Fruit fly (Drosophila melanogaster) whole organism, embryonic: ENCODE results near the gene pygo.

ENCODE experiments used
- Ada2b ChIP-seq: fragments of 200-800 bp; sonication (Bioruptor generic); IDR thresholded peaks from 2 replicates; pipeline ENCODE4 v1.3.6; 2022; ENCODE audit warnings: missing biosample characterization, missing genetic modification characterization
- CG10321 ChIP-seq: fragments of 200-800 bp; sonication (Bioruptor generic); IDR thresholded peaks from 2 replicates; pipeline ENCODE4 v1.3.6; 2022; ENCODE audit warnings: missing biosample characterization, missing genetic modification characterization
- CG11085 ChIP-seq: fragments of 200-800 bp; sonication (Bioruptor generic); IDR thresholded peaks from 2 replicates; pipeline ENCODE4 v1.3.6; 2022; ENCODE audit warnings: missing biosample characterization, missing genetic modification characterization
- CG11696 ChIP-seq: fragments of 200-800 bp; sonication (Bioruptor generic); IDR thresholded peaks from 2 replicates; pipeline ENCODE4 v1.3.6; 2022; ENCODE audit warnings: missing biosample characterization, missing genetic modification characterization
- CG12104 ChIP-seq: fragments of 200-800 bp; sonication (Bioruptor generic); optimal IDR thresholded peaks from 3 replicates; lab custom pipeline; 2016; ENCODE audit warnings: missing biosample characterization, missing genetic modification characterization
- CG12659 ChIP-seq: fragments of 200-800 bp; sonication (Bioruptor generic); optimal IDR thresholded peaks from 3 replicates; lab custom pipeline; 2017; ENCODE audit warnings: mild to moderate bottlenecking, missing biosample characterization, missing genetic modification reagents, missing genetic modification characterization
- CG13624 ChIP-seq: fragments of 200-800 bp; sonication (Bioruptor generic); optimal IDR thresholded peaks from 2 replicates; lab custom pipeline; 2016; ENCODE audit warnings: missing biosample characterization, missing genetic modification characterization
- CG14860 ChIP-seq: fragments of 200-800 bp; sonication (Bioruptor generic); IDR thresholded peaks from 3 replicates; pipeline ENCODE4 v1.3.6; 2022; ENCODE audit warnings: missing biosample characterization, missing genetic modification characterization; ENCODE audit not compliant: partially characterized antibody
- CG1602 ChIP-seq: fragments of 200-800 bp; sonication (Bioruptor generic); optimal IDR thresholded peaks from 3 replicates; lab custom pipeline; 2016; ENCODE audit warnings: missing biosample characterization, missing genetic modification characterization
- CG16779 ChIP-seq: fragments of 200-800 bp; sonication (Bioruptor generic); IDR thresholded peaks from 2 replicates; pipeline ENCODE4 v1.3.6; 2022; ENCODE audit warnings: missing biosample characterization, missing genetic modification characterization
- CG18599 ChIP-seq: fragments of 200-800 bp; sonication (Bioruptor generic); optimal IDR thresholded peaks from 3 replicates; lab custom pipeline; 2017; ENCODE audit warnings: missing biosample characterization, missing genetic modification characterization, mild to moderate bottlenecking, moderate library complexity, missing genetic modification reagents
- CG2678 ChIP-seq: fragments of 200-800 bp; sonication (Bioruptor generic); optimal IDR thresholded peaks from 3 replicates; lab custom pipeline; 2019; ENCODE audit warnings: missing biosample characterization, mild to moderate bottlenecking, missing genetic modification characterization, moderate library complexity
- CG31441 ChIP-seq: fragments of 200-800 bp; sonication (Bioruptor generic); IDR thresholded peaks from 2 replicates; pipeline ENCODE4 v1.3.6; 2022; ENCODE audit warnings: missing biosample characterization, missing genetic modification characterization
- CG3995 ChIP-seq: fragments of 200-800 bp; sonication (Bioruptor generic); optimal IDR thresholded peaks from 3 replicates; lab custom pipeline; 2016; ENCODE audit warnings: missing biosample characterization, missing genetic modification characterization
- CG4328 ChIP-seq: fragments of 200-800 bp; sonication (Bioruptor generic); optimal IDR thresholded peaks from 3 replicates; lab custom pipeline; 2017; ENCODE audit warnings: missing biosample characterization, missing genetic modification reagents, missing genetic modification characterization
- CG4360 ChIP-seq: fragments of 200-800 bp; sonication (Bioruptor generic); IDR thresholded peaks from 2 replicates; pipeline ENCODE4 v1.3.6; 2022; ENCODE audit warnings: missing biosample characterization, missing genetic modification characterization
- CG4730 ChIP-seq: fragments of 200-800 bp; sonication (Bioruptor generic); IDR thresholded peaks from 2 replicates; pipeline ENCODE4 v1.3.6; 2022; ENCODE audit warnings: missing biosample characterization, missing genetic modification characterization
- CG6272 ChIP-seq: fragments of 200-800 bp; sonication (Bioruptor generic); IDR thresholded peaks from 2 replicates; pipeline ENCODE4 v1.3.6; 2022; ENCODE audit warnings: missing biosample characterization, missing genetic modification characterization
- CG8089 ChIP-seq: fragments of 200-800 bp; sonication (Bioruptor generic); optimal IDR thresholded peaks from 3 replicates; lab custom pipeline; 2016; ENCODE audit warnings: missing biosample characterization, missing genetic modification characterization
- CG8359 ChIP-seq: fragments of 200-800 bp; sonication (Bioruptor generic); optimal IDR thresholded peaks from 2 replicates; lab custom pipeline; 2017; ENCODE audit warnings: missing biosample characterization, mild to moderate bottlenecking, missing genetic modification characterization, borderline replicate concordance
- CG9437 ChIP-seq: fragments of 200-800 bp; sonication (Bioruptor generic); optimal IDR thresholded peaks from 2 replicates; lab custom pipeline; 2018; ENCODE audit warnings: missing biosample characterization, mild to moderate bottlenecking, missing genetic modification characterization
- Elba2 ChIP-seq: fragments of 200-800 bp; sonication (Bioruptor generic); optimal IDR thresholded peaks from 3 replicates; lab custom pipeline; 2016; ENCODE audit warnings: missing biosample characterization, missing genetic modification characterization
- Hr39 ChIP-seq: fragments of >200 bp; optimal IDR thresholded peaks from 2 replicates; lab custom pipeline; 2017
- Kr ChIP-seq: fragments of 200-800 bp; sonication (Bioruptor generic); optimal IDR thresholded peaks from 2 replicates; lab custom pipeline; 2017; ENCODE audit warnings: missing biosample characterization, mild to moderate bottlenecking, missing genetic modification characterization
- NC2α ChIP-seq: fragments of 200-800 bp; sonication (Bioruptor generic); optimal IDR thresholded peaks from 2 replicates; lab custom pipeline; 2016; ENCODE audit warnings: missing biosample characterization, missing genetic modification characterization
- NFAT ChIP-seq: fragments of 200-800 bp; sonication (Bioruptor generic); IDR thresholded peaks from 2 replicates; pipeline ENCODE4 v1.3.6; 2022; ENCODE audit warnings: missing biosample characterization, missing genetic modification characterization
- Neu2 ChIP-seq: fragments of 200-800 bp; sonication (Bioruptor generic); optimal IDR thresholded peaks from 3 replicates; lab custom pipeline; 2016; ENCODE audit warnings: missing biosample characterization, missing genetic modification characterization, borderline replicate concordance
- Sin3A ChIP-seq: fragments of >200 bp; optimal IDR thresholded peaks from 2 replicates; lab custom pipeline; 2018
- Six4 ChIP-seq: fragments of 200-800 bp; sonication (Bioruptor generic); optimal IDR thresholded peaks from 2 replicates; lab custom pipeline; 2016; ENCODE audit warnings: missing biosample characterization, missing genetic modification characterization
- Tbp ChIP-seq: fragments of >200 bp; optimal IDR thresholded peaks from 2 replicates; lab custom pipeline; 2018; ENCODE audit warnings: missing biosample characterization, missing genetic modification characterization
- cato ChIP-seq: fragments of 200-800 bp; sonication (Bioruptor generic); optimal IDR thresholded peaks from 2 replicates; lab custom pipeline; 2016; ENCODE audit warnings: missing biosample characterization, missing genetic modification characterization, borderline replicate concordance
- chif ChIP-seq, 2 experiments: fragments of 200-800 bp; sonication (Bioruptor generic); optimal IDR thresholded peaks; 3 replicates each; lab custom pipeline; 2016; ENCODE audit warnings: missing biosample characterization in 2 of 2, missing genetic modification characterization in 2 of 2
- crc ChIP-seq: fragments of 200-800 bp; sonication (Bioruptor generic); optimal IDR thresholded peaks from 2 replicates; lab custom pipeline; 2016; ENCODE audit warnings: missing biosample characterization, missing genetic modification characterization
- dmrt11E ChIP-seq: fragments of 200-800 bp; sonication (Bioruptor generic); optimal IDR thresholded peaks from 3 replicates; lab custom pipeline; 2018; ENCODE audit warnings: missing biosample characterization, mild to moderate bottlenecking, missing genetic modification characterization, moderate library complexity
- dysf ChIP-seq: fragments of 200-800 bp; sonication (Bioruptor generic); IDR thresholded peaks from 3 replicates; pipeline ENCODE4 v1.3.6; 2022; ENCODE audit warnings: missing biosample characterization, missing genetic modification characterization
- gt ChIP-seq: fragments of 200-800 bp; sonication (Bioruptor generic); IDR thresholded peaks from 2 replicates; pipeline ENCODE4 v1.3.6; 2022; ENCODE audit warnings: missing biosample characterization, missing genetic modification characterization
- ind ChIP-seq: fragments of 200-800 bp; sonication (Bioruptor generic); optimal IDR thresholded peaks from 3 replicates; lab custom pipeline; 2016; ENCODE audit warnings: missing biosample characterization, missing genetic modification characterization
- klu ChIP-seq: fragments of 200-800 bp; sonication (Bioruptor generic); IDR thresholded peaks from 2 replicates; pipeline ENCODE4 v1.3.6; 2022; ENCODE audit warnings: missing biosample characterization, missing genetic modification characterization
- luna ChIP-seq: fragments of 200-800 bp; sonication (Bioruptor generic); optimal IDR thresholded peaks from 2 replicates; lab custom pipeline; 2016; ENCODE audit warnings: missing biosample characterization, missing genetic modification characterization
- maf-S ChIP-seq: fragments of 200-800 bp; sonication (Bioruptor generic); optimal IDR thresholded peaks from 2 replicates; lab custom pipeline; 2016; ENCODE audit warnings: missing biosample characterization, missing genetic modification characterization
- mam ChIP-seq: fragments of 200-800 bp; sonication (Bioruptor generic); optimal IDR thresholded peaks from 3 replicates; lab custom pipeline; 2016; ENCODE audit warnings: missing biosample characterization, missing genetic modification characterization
- odd ChIP-seq: fragments of 200-800 bp; sonication (Bioruptor generic); optimal IDR thresholded peaks from 2 replicates; lab custom pipeline; 2017; ENCODE audit warnings: missing biosample characterization, mild to moderate bottlenecking, missing genetic modification characterization
- pum ChIP-seq: fragments of 200-800 bp; sonication (Bioruptor generic); optimal IDR thresholded peaks from 2 replicates; lab custom pipeline; 2016; ENCODE audit warnings: missing biosample characterization, missing genetic modification characterization
- ranshi ChIP-seq: fragments of 200-800 bp; sonication (Bioruptor generic); IDR thresholded peaks from 2 replicates; pipeline ENCODE4 v1.3.6; 2022; ENCODE audit warnings: missing biosample characterization, missing genetic modification characterization
- sc ChIP-seq, 3 experiments: fragments of >200 bp in 2 of 3; fragments of 200-800 bp in 1 of 3; sonication (Bioruptor generic) in 1 of 3; optimal IDR thresholded peaks; 2 replicates in 2 of 3; 3 replicates in 1 of 3; lab custom pipeline; 2017; ENCODE audit warnings: mild to moderate bottlenecking in 1 of 3, missing biosample characterization in 1 of 3, missing genetic modification characterization in 1 of 3, missing genetic modification reagents in 1 of 3
- seq ChIP-seq: fragments of 200-800 bp; sonication (Bioruptor generic); IDR thresholded peaks from 2 replicates; pipeline ENCODE4 v1.3.6; 2022; ENCODE audit warnings: missing biosample characterization, missing genetic modification characterization
- sisA ChIP-seq: fragments of 200-800 bp; sonication (Bioruptor generic); IDR thresholded peaks from 2 replicates; pipeline ENCODE4 v1.3.6; 2022; ENCODE audit warnings: missing biosample characterization, missing genetic modification characterization
- slp2 ChIP-seq: fragments of 200-800 bp; sonication (Bioruptor generic); optimal IDR thresholded peaks from 2 replicates; lab custom pipeline; 2016; ENCODE audit warnings: missing biosample characterization, missing genetic modification characterization
- stc ChIP-seq: fragments of 200-800 bp; sonication (Bioruptor generic); IDR thresholded peaks from 2 replicates; pipeline ENCODE4 v1.3.6; 2022; ENCODE audit warnings: missing biosample characterization, missing genetic modification characterization
- tup ChIP-seq: fragments of 200-800 bp; sonication (Bioruptor generic); optimal IDR thresholded peaks from 2 replicates; lab custom pipeline; 2016; ENCODE audit warnings: missing biosample characterization, mild to moderate bottlenecking, missing genetic modification characterization, moderate library complexity
- wdn ChIP-seq: fragments of 200-800 bp; sonication (Bioruptor generic); IDR thresholded peaks from 2 replicates; pipeline ENCODE4 v1.3.6; 2022; ENCODE audit warnings: missing biosample characterization, missing genetic modification characterization
- z ChIP-seq: fragments of 200-800 bp; sonication (Bioruptor generic); IDR thresholded peaks from 3 replicates; pipeline ENCODE4 v1.3.6; 2022; ENCODE audit warnings: missing biosample characterization, missing genetic modification characterization

pygo gene

dm6 chr3R:31588374-31588773 lies 7.9 kb upstream of the pygo start, which contains the start of gene CG1635:
Gene CG1635, plus strand, starts transcription at chr3R:31588673.
- TF ChIP-seq CG9437 (peak; percentile 96), CG13624 (GFP tag; lab: Kevin White, UChicago) (peak; percentile 94), mam (GFP tag; lab: Kevin White, UChicago) (peak; percentile 97), CG11696 (GFP tag; lab: Robert Waterston, UW) (peak; percentile 97), CG8089 (peak; percentile 97), cato (peak; percentile 96), CG4730 (peak; percentile 99), Six4 (peak; percentile 98), CG1602 (GFP tag; lab: Kevin White, UChicago) (peak; percentile 97), CG11085 (GFP tag; lab: Robert Waterston, UW) (peak; percentile 98), Kr (peak; percentile 67), CG18599 (peak; percentile 100), odd (GFP tag; lab: Kevin White, UChicago) (peak; percentile 100), ranshi (peak; percentile 100), Hr39 (lab: Kevin White, UChicago) (no peak), wdn (GFP tag; lab: Robert Waterston, UW) (peak; percentile 99), pum (GFP tag; lab: Kevin White, UChicago) (peak; percentile 97), Elba2 (GFP tag; lab: Kevin White, UChicago) (peak; percentile 91), ind (GFP tag; lab: Kevin White, UChicago) (peak; percentile 99), CG4328 (peak; percentile 99), CG4360 (GFP tag; lab: Robert Waterston, UW) (peak; percentile 92), gt (peak; percentile 97), chif (GFP tag; optimal IDR thresholded peaks at IDR 0.05; lab: Kevin White, UChicago) (peak; percentile 98), CG12104 (peak; percentile 93), sc (optimal IDR thresholded peaks at IDR 0.05; lab: Kevin White, UChicago) (no peak), sc (GFP tag; optimal IDR thresholded peaks at IDR 0.05; lab: Kevin White, UChicago) (peak; percentile 99), CG16779 (GFP tag; lab: Robert Waterston, UW) (peak; percentile 98), klu (peak; percentile 98), CG2678 (tag; lab: Kevin White, UChicago) (peak; percentile 100), CG10321 (GFP tag; lab: Robert Waterston, UW) (peak; percentile 90), Neu2 (GFP tag; lab: Kevin White, UChicago) (peak; percentile 83), seq (GFP tag; lab: Robert Waterston, UW) (peak; percentile 100), slp2 (GFP tag; lab: Kevin White, UChicago) (peak; percentile 97), CG3995 (GFP tag; lab: Kevin White, UChicago) (peak; percentile 87), Sin3A (lab: Kevin White, UChicago) (no peak), dmrt11E (peak; percentile 99), maf-S (peak; percentile 96), dysf (GFP tag; lab: Robert Waterston, UW) (peak; percentile 100), CG6272 (GFP tag; lab: Robert Waterston, UW) (peak; percentile 98), CG14860 (GFP tag; lab: Robert Waterston, UW) (peak; percentile 58; the same call in 2 of the 3 replicates), crc (GFP tag; lab: Kevin White, UChicago) (peak; percentile 97), CG31441 (GFP tag; lab: Robert Waterston, UW) (peak; percentile 100), Ada2b (peak; percentile 99), stc (peak; percentile 99), z (GFP tag; lab: Robert Waterston, UW) (peak; percentile 82), sisA (GFP tag; lab: Robert Waterston, UW) (peak; percentile 97), tup (GFP tag; lab: Kevin White, UChicago) (peak; percentile 98), Tbp (GFP tag; lab: Kevin White, UChicago) (no peak), luna (GFP tag; lab: Kevin White, UChicago) (peak; percentile 96), CG8359 (GFP tag; lab: Kevin White, UChicago) (peak; percentile 95), NFAT (GFP tag; lab: Robert Waterston, UW) (peak; percentile 99), CG12659 (GFP tag; lab: Kevin White, UChicago) (peak; percentile 100), NC2α (peak; percentile 97)
